Worm (Caenorhabditis elegans): ENCODE results near the gene pals-40.

Gene pals-40

ce11 chrIII:1413125-1413837 is 35.5 kb upstream of the pals-40 start:
- TF ChIP-seq lin-39 (tag; optimal IDR thresholded peaks at IDR 0.05) (no peak), F49E8.2 (tag; optimal IDR thresholded peaks at IDR 0.05; ENCODE audit: borderline replicate concordance) (peak; percentile 6), lin-38 (GFP tag; IDR thresholded peaks at IDR 0.05) (peak; percentile 83)

- TF ChIP-seq nhr-42 (GFP tag; IDR thresholded peaks at IDR 0.05) (no peak), nhr-77 (tag; optimal IDR thresholded peaks at IDR 0.05) (no peak), hif-1 (tag; optimal IDR thresholded peaks at IDR 0.05) (no peak), fos-1 (tag; optimal IDR thresholded peaks at IDR 0.05) (no peak), zag-1 (tag; optimal IDR thresholded peaks at IDR 0.05) (no peak)
These were observed 31.3 kb upstream of the pals-40 start, which contains the start of gene Y82E9BR.22 for ce11 chrIII:1409139-1409538. TSS of gene Y82E9BR.22 (minus strand) at chrIII:1409239.

DNA sequence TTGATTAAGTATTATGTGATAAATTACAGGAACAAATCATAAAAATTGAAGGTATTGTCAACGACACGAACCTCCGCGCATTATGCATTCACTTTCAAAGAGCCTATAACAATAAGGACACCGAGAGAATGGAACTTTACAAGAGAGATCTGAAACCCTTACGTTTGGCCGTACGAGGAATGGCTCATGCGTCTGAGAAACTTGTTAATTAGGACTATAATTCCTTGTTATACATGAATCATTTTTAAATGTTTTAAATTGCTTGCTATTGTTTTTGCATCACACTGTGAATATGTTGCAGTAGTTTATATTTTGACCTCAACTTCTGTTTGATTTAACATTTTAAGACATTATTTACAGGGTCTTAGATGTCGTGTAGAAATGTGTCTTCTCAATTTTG is 25.3 kb upstream of the pals-40 start, which contains the start of gene pals-18:
Gene pals-18, plus strand, starts transcription at position 301 of the 400 bp plus-strand sequence.
- TF ChIP-seq ceh-62 (tag; optimal IDR thresholded peaks at IDR 0.05) (no peak), daf-19 (GFP tag; conservative IDR thresholded peaks at IDR 0.05) (no peak), zfp-3 (GFP tag; conservative IDR thresholded peaks at IDR 0.05) (no peak), duxl-1 (tag; optimal IDR thresholded peaks at IDR 0.05; ENCODE audit: poor library complexity) (no peak), T20F7.1 (GFP tag; optimal IDR thresholded peaks at IDR 0.05) (no peak), dmd-6 (GFP tag; IDR thresholded peaks at IDR 0.05) (no peak), spr-3 (GFP tag; optimal IDR thresholded peaks at IDR 0.05) (no peak), cey-2 (tag; optimal IDR thresholded peaks at IDR 0.05; ENCODE audit: borderline replicate concordance, insufficient read depth) (no peak), ztf-11 (tag; optimal IDR thresholded peaks at IDR 0.05) (no peak), pha-4 (GFP tag; IDR thresholded peaks at IDR 0.05) (no peak), pha-4 (tag; optimal IDR thresholded peaks at IDR 0.05) (no peak), sdz-12 (GFP tag; optimal IDR thresholded peaks at IDR 0.05) (no peak), lim-7 (GFP tag; IDR thresholded peaks at IDR 0.05) (no peak), dmd-8 (GFP tag; IDR thresholded peaks at IDR 0.05) (no peak)

ce11 chrIII:1401497-1401990 is 23.7 kb upstream of the pals-40 start, which contains the start of gene pals-19:
TSS of gene pals-19 (plus strand) at chrIII:1401940.
- peak; percentile 85 for TF ChIP-seq nhr-28 (tag; optimal IDR thresholded peaks at IDR 0.05)
- peak; percentile 47; the same call in 1 of the 2 replicates for TF ChIP-seq dmd-6 (GFP tag; IDR thresholded peaks at IDR 0.05)
- TF ChIP-seq php-3 (GFP tag; IDR thresholded peaks at IDR 0.05) = 0 out of 2 replicates have a peak, but pooled peaks have one; percentile 26
- TF ChIP-seq hlh-30 (tag; optimal IDR thresholded peaks at IDR 0.05; ENCODE audit: insufficient read depth) = peak; percentile 14
- TF ChIP-seq mdl-1 (tag; optimal IDR thresholded peaks at IDR 0.05) = peak in 1 of 2 experiments; percentile 34
- TF ChIP-seq hlh-11 (tag; optimal IDR thresholded peaks at IDR 0.05) = peak; percentile 17
- TF ChIP-seq dve-1 (tag; optimal IDR thresholded peaks at IDR 0.05; ENCODE audit: insufficient read depth) = peak; percentile 30
- no peak for TF ChIP-seq egl-43 (GFP tag; IDR thresholded peaks at IDR 0.05)
- peak; percentile 15 for TF ChIP-seq mep-1 (tag; optimal IDR thresholded peaks at IDR 0.05)
- TF ChIP-seq tag-97 (GFP tag; IDR thresholded peaks at IDR 0.05) = no peak
- no peak for TF ChIP-seq daf-16 (GFP tag; optimal IDR thresholded peaks at IDR 0.05)
- peak; percentile 54 for TF ChIP-seq daf-16 (tag; optimal IDR thresholded peaks at IDR 0.05)
- TF ChIP-seq pqm-1 (tag; optimal IDR thresholded peaks at IDR 0.05) = peak; percentile 97
- no peak for TF ChIP-seq lir-3 (tag; optimal IDR thresholded peaks at IDR 0.05)
- TF ChIP-seq nhr-77 (tag; optimal IDR thresholded peaks at IDR 0.05) = peak; percentile 58
- no peak for TF ChIP-seq madf-5 (GFP tag; IDR thresholded peaks at IDR 0.05)
- no peak for TF ChIP-seq fkh-10 (GFP tag; optimal IDR thresholded peaks at IDR 0.05)

All from whole organism, L4 larva.